ENCODE assay signal across 2 fruit fly cellular contexts in genomic region chr2L:19212401-19212800, dm6.
TF ChIP-seq lines count a peak whose summit lies in the region.

No protein-coding gene starts in this region.

- no peak for TF ChIP-seq CTCF in whole organism, embryonic (GFP tag; optimal IDR thresholded peaks at IDR 0.05; lab: Kevin White, UChicago)

TF ChIP-seq in whole organism, embryonic, 481 proteins besides CTCF, POLR2A, EP300 and RAD21 (continues in another document):
- peak; percentile 42 for TF ChIP-seq unpg (GFP tag; optimal IDR thresholded peaks at IDR 0.05; lab: Kevin White, UChicago)
- no peak for TF ChIP-seq corto (GFP tag; optimal IDR thresholded peaks at IDR 0.05; lab: Kevin White, UChicago)
- peak in 1 of 3 experiments; percentile 29 for TF ChIP-seq lola (GFP tag; optimal IDR thresholded peaks at IDR 0.05; lab: Kevin White, UChicago)
- peak; percentile 51 for TF ChIP-seq dmrt11E (tag; optimal IDR thresholded peaks at IDR 0.05; lab: Kevin White, UChicago)
- peak; percentile 18 for TF ChIP-seq CG12391 (tag; optimal IDR thresholded peaks at IDR 0.05; lab: Kevin White, UChicago)
- TF ChIP-seq CG2678 (tag; optimal IDR thresholded peaks at IDR 0.05; lab: Kevin White, UChicago): peak; percentile 1
- TF ChIP-seq bsh (GFP tag; optimal IDR thresholded peaks at IDR 0.05; lab: Kevin White, UChicago): peak in 1 of 2 experiments; percentile 47
- TF ChIP-seq ara (GFP tag; IDR thresholded peaks at IDR 0.05; lab: Robert Waterston, UW): 0 out of 2 replicates have a peak, but pooled peaks have one; percentile 1
- peak; percentile 5 for TF ChIP-seq Hsf (GFP tag; optimal IDR thresholded peaks at IDR 0.05; lab: Kevin White, UChicago)
- 0 out of 2 replicates have a peak, but pooled peaks have one; percentile 42 for TF ChIP-seq ranshi (GFP tag; IDR thresholded peaks at IDR 0.05; lab: Robert Waterston, UW)
- peak; percentile 2 for TF ChIP-seq grau (tag; optimal IDR thresholded peaks at IDR 0.05; lab: Kevin White, UChicago)
- TF ChIP-seq PHDP (tag; optimal IDR thresholded peaks at IDR 0.05; lab: Kevin White, UChicago): peak; percentile 3
- no peak for TF ChIP-seq pb (GFP tag; optimal IDR thresholded peaks at IDR 0.05; lab: Kevin White, UChicago)
- peak; percentile 40 for TF ChIP-seq CG11504 (tag; optimal IDR thresholded peaks at IDR 0.05; lab: Kevin White, UChicago)
- peak; percentile 31 for TF ChIP-seq Med (GFP tag; lab: Kevin White, UChicago)
- TF ChIP-seq Sox102F (GFP tag; optimal IDR thresholded peaks at IDR 0.05; lab: Kevin White, UChicago): peak; percentile 18
- peak; percentile 11 for TF ChIP-seq tin (GFP tag; optimal IDR thresholded peaks at IDR 0.05; lab: Kevin White, UChicago)
- no peak for TF ChIP-seq croc (GFP tag; conservative IDR thresholded peaks at IDR 0.05; lab: Robert Waterston, UW)
- TF ChIP-seq row (GFP tag; IDR thresholded peaks at IDR 0.05; lab: Robert Waterston, UW): peak; percentile 27; the same call in 1 of the 3 replicates
- no peak for TF ChIP-seq Trl (optimal IDR thresholded peaks at IDR 0.05; lab: Kevin White, UChicago)
- no peak for TF ChIP-seq Trl (GFP tag; optimal IDR thresholded peaks at IDR 0.05; lab: Kevin White, UChicago)
- no peak for TF ChIP-seq abd-A (tag; optimal IDR thresholded peaks at IDR 0.05; lab: Kevin White, UChicago)
- TF ChIP-seq CG10209 (GFP tag; optimal IDR thresholded peaks at IDR 0.05; lab: Kevin White, UChicago): peak; percentile 25
- TF ChIP-seq sisA (GFP tag; IDR thresholded peaks at IDR 0.05; lab: Robert Waterston, UW): peak; percentile 34
- TF ChIP-seq dpn (GFP tag; optimal IDR thresholded peaks at IDR 0.05; lab: Kevin White, UChicago): peak in 1 of 2 experiments; percentile 14
- TF ChIP-seq hkb (optimal IDR thresholded peaks at IDR 0.05; lab: Kevin White, UChicago): no peak
- no peak for TF ChIP-seq hkb (GFP tag; IDR thresholded peaks at IDR 0.05; lab: Robert Waterston, UW)
- no peak for TF ChIP-seq sim (GFP tag; IDR thresholded peaks at IDR 0.05; lab: Robert Waterston, UW)
- peak; percentile 17 for TF ChIP-seq Oli (tag; optimal IDR thresholded peaks at IDR 0.05; lab: Kevin White, UChicago)
- TF ChIP-seq stc (GFP tag; IDR thresholded peaks at IDR 0.05; lab: Robert Waterston, UW): no peak
- TF ChIP-seq chif (GFP tag; optimal IDR thresholded peaks at IDR 0.05; lab: Kevin White, UChicago): peak in 1 of 2 experiments; percentile 5
- TF ChIP-seq Xrp1 (GFP tag; IDR thresholded peaks at IDR 0.05; lab: Robert Waterston, UW): peak; percentile 14; the same call in 1 of the 2 replicates
- TF ChIP-seq tio (GFP tag; optimal IDR thresholded peaks at IDR 0.05; lab: Kevin White, UChicago): peak; percentile 2
- peak; percentile 14 for TF ChIP-seq CG2120 (GFP tag; optimal IDR thresholded peaks at IDR 0.05; lab: Kevin White, UChicago)
- TF ChIP-seq pnt (GFP tag; optimal IDR thresholded peaks at IDR 0.05; lab: Kevin White, UChicago): peak; percentile 2
- peak; percentile 18; the same call in 1 of the 3 replicates for TF ChIP-seq otp (GFP tag; IDR thresholded peaks at IDR 0.05; lab: Robert Waterston, UW)
- no peak for TF ChIP-seq CG18599 (GFP tag; optimal IDR thresholded peaks at IDR 0.05; lab: Kevin White, UChicago)
- TF ChIP-seq CG9727 (GFP tag; optimal IDR thresholded peaks at IDR 0.05; lab: Kevin White, UChicago): peak; percentile 42
- TF ChIP-seq klu (GFP tag; IDR thresholded peaks at IDR 0.05; lab: Robert Waterston, UW): 0 out of 2 replicates have a peak, but pooled peaks have one; percentile 11
- TF ChIP-seq CG3838 (GFP tag; optimal IDR thresholded peaks at IDR 0.05; lab: Kevin White, UChicago): no peak
- TF ChIP-seq CG7839 (tag; optimal IDR thresholded peaks at IDR 0.05; lab: Kevin White, UChicago): peak; percentile 12
- peak in 1 of 2 experiments; percentile 36 for TF ChIP-seq eve (GFP tag; optimal IDR thresholded peaks at IDR 0.05; lab: Kevin White, UChicago)
- TF ChIP-seq sens (GFP tag; lab: Kevin White, UChicago): peak; percentile 87
- TF ChIP-seq Atf-2 (GFP tag; optimal IDR thresholded peaks at IDR 0.05; lab: Kevin White, UChicago): peak; percentile 4
- TF ChIP-seq CG8388 (GFP tag; optimal IDR thresholded peaks at IDR 0.05; lab: Kevin White, UChicago): peak; percentile 10

TF ChIP-seq in whole organism, prepupa, 60 proteins besides CTCF, POLR2A, EP300 and RAD21:
- TF ChIP-seq Hr4 (GFP tag; optimal IDR thresholded peaks at IDR 0.05; lab: Kevin White, UChicago) (peak; percentile 25), pdm3 (GFP tag; optimal IDR thresholded peaks at IDR 0.05; lab: Kevin White, UChicago) (peak; percentile 9), Gug (GFP tag; IDR thresholded peaks at IDR 0.05; lab: Robert Waterston, UW) (no peak), CG32006 (GFP tag; optimal IDR thresholded peaks at IDR 0.05; lab: Kevin White, UChicago) (peak; percentile 18), CG10631 (GFP tag; optimal IDR thresholded peaks at IDR 0.05; lab: Kevin White, UChicago) (peak; percentile 0), dsx (GFP tag; optimal IDR thresholded peaks at IDR 0.05; lab: Kevin White, UChicago; ENCODE audit: poor library complexity, severe bottlenecking) (no peak), Lpt (GFP tag; optimal IDR thresholded peaks at IDR 0.05; lab: Kevin White, UChicago) (no peak), OdsH (GFP tag; optimal IDR thresholded peaks at IDR 0.05; lab: Kevin White, UChicago) (peak; percentile 5), CG8119 (GFP tag; IDR thresholded peaks at IDR 0.05; lab: Robert Waterston, UW) (0 out of 3 replicates have a peak, but pooled peaks have one; percentile 30), dac (GFP tag; optimal IDR thresholded peaks at IDR 0.05; lab: Kevin White, UChicago) (no peak), CG8632 (GFP tag; optimal IDR thresholded peaks at IDR 0.05; lab: Kevin White, UChicago) (no peak), svp (GFP tag; lab: Kevin White, UChicago) (peak; percentile 43), CG15336 (GFP tag; IDR thresholded peaks at IDR 0.05; lab: Robert Waterston, UW) (no peak), CG6792 (GFP tag; optimal IDR thresholded peaks at IDR 0.05; lab: Kevin White, UChicago) (no peak), CG6854 (GFP tag; optimal IDR thresholded peaks at IDR 0.05; lab: Kevin White, UChicago) (no peak), Eip78C (GFP tag; lab: Kevin White, UChicago) (peak; percentile 27), fd85E (GFP tag; optimal IDR thresholded peaks at IDR 0.05; lab: Kevin White, UChicago) (no peak), CG7368 (GFP tag; optimal IDR thresholded peaks at IDR 0.05; lab: Kevin White, UChicago) (no peak), CG6163 (GFP tag; IDR thresholded peaks at IDR 0.05; lab: Robert Waterston, UW) (0 out of 3 replicates have a peak, but pooled peaks have one; percentile 8), Hr39 (GFP tag; optimal IDR thresholded peaks at IDR 0.05; lab: Kevin White, UChicago) (peak; percentile 6)

Comparison
In these comparisons a context has a peak if more than half of its experiments do, and no peak if none do; other contexts are left out.
1. Of the 7 proteins assayed by ChIP-seq in both whole organism, embryonic and whole organism, prepupa: peak only in whole organism, embryonic: Sox102F; only in whole organism, prepupa: Hr39; in both: none; in neither: 5.